Worm (Caenorhabditis elegans) whole organism, L4/young adult: ENCODE measurements around the gene fipr-10.

Experiments
- dao-5 ChIP-seq: sonication (generic microtip); optimal IDR thresholded peaks from 2 replicates; lab custom pipeline; 2016; ENCODE audit warnings: missing genotype, missing genetic modification characterization, moderate library complexity, missing compliant biosample characterization
- him-1 ChIP-seq: sonication (generic microtip); optimal IDR thresholded peaks from 2 replicates; lab custom pipeline; 2016; ENCODE audit warnings: missing genotype, missing genetic modification reagents, missing genetic modification characterization, missing compliant biosample characterization

- TF ChIP-seq him-1 (tag; lab: Kevin White, UChicago): no peak
- no peak for TF ChIP-seq dao-5
Measured at ce11 chrV:9927954-9928353, 14.0 kb downstream of the fipr-10 start.
